Fruit fly (Drosophila melanogaster): ENCODE data around the gene CG31523.

CG31523 gene

DNA sequence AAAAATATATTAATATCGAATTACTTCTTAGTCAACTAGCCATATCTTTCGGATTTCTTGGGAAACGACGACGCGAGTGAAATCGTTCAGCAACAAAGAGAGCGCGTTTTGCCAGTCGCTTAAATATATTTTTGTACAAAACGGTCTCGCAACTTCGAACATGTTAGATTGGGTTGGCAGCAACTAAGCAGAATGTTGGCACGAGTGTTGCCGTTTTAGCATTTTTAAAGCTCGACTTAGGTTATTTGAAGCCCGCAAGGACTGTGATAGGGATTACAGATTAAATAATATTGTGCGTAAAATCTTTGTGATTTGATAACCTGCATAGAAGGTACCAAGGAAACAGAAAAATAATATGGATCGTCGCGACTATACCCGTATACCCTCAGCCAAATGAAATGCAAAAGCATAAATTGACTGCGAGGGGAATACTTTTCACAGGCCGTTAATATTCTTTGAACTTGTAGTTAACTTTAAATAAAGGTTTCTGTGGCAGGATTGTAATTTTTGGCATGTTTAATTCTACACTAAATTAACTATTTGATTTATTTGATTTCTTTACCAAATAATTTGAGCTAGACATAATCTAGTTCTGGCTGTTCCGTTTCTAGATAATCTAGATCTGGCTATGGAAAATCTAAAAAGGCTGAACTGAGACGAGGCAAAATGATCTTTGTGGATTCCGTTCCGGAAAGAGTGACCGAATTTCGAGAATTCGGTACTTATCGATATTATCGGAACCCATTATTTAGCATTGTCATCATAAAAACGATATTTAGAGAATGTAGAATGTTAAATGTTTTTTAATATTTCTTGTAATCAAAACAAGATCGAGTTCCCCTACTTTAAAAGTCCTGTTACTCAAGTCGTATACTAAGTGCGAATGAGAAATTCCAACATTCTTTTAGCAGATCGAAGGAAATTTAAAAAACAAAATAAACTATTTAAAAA, at the start of gene CG31523:
CG31523 (minus strand) TSS at position 170 of the 951 bp plus-strand sequence.
- TF ChIP-seq sv (GFP tag; optimal IDR thresholded peaks at IDR 0.05): no peak
- no peak for TF ChIP-seq CrebA (GFP tag; optimal IDR thresholded peaks at IDR 0.05; ENCODE audit: borderline replicate concordance)
- TF ChIP-seq HLH106 (tag; optimal IDR thresholded peaks at IDR 0.05): peak; percentile 13
- TF ChIP-seq Dif (GFP tag; optimal IDR thresholded peaks at IDR 0.05; ENCODE audit: partially characterized antibody): no peak
- TF ChIP-seq foxo (GFP tag; optimal IDR thresholded peaks at IDR 0.05): no peak
- TF ChIP-seq CG32264 (GFP tag; optimal IDR thresholded peaks at IDR 0.05): no peak
- TF ChIP-seq psq (GFP tag; optimal IDR thresholded peaks at IDR 0.05): no peak
- no peak for TF ChIP-seq Abd-B (GFP tag; optimal IDR thresholded peaks at IDR 0.05)
- TF ChIP-seq Rel (GFP tag; optimal IDR thresholded peaks at IDR 0.05): no peak
- no peak for TF ChIP-seq Rel (tag; optimal IDR thresholded peaks at IDR 0.05)
- TF ChIP-seq dsf (GFP tag; optimal IDR thresholded peaks at IDR 0.05; ENCODE audit: borderline replicate concordance): no peak
- TF ChIP-seq CG9705 (GFP tag; optimal IDR thresholded peaks at IDR 0.05): no peak
- TF ChIP-seq OdsH (GFP tag; optimal IDR thresholded peaks at IDR 0.05): no peak
- TF ChIP-seq Mio (GFP tag; optimal IDR thresholded peaks at IDR 0.05): no peak
- no peak for TF ChIP-seq N (GFP tag; optimal IDR thresholded peaks at IDR 0.05)
- TF ChIP-seq jim (GFP tag; optimal IDR thresholded peaks at IDR 0.05): no peak
- no peak for TF ChIP-seq lola (GFP tag; optimal IDR thresholded peaks at IDR 0.05)
- no peak for TF ChIP-seq Hr83 (GFP tag; optimal IDR thresholded peaks at IDR 0.05; ENCODE audit: poor library complexity, severe bottlenecking)
- no peak for TF ChIP-seq h (GFP tag; optimal IDR thresholded peaks at IDR 0.05)
- TF ChIP-seq dl (GFP tag; optimal IDR thresholded peaks at IDR 0.05; ENCODE audit: insufficient read depth in 1 of 2, partially characterized antibody in 2 of 2): no peak
- TF ChIP-seq br (GFP tag; optimal IDR thresholded peaks at IDR 0.05): no peak
- TF ChIP-seq GATAd (GFP tag; optimal IDR thresholded peaks at IDR 0.05): no peak
- TF ChIP-seq fru (GFP tag; optimal IDR thresholded peaks at IDR 0.05): no peak
- TF ChIP-seq sage (GFP tag; optimal IDR thresholded peaks at IDR 0.05): peak; percentile 1
- no peak for TF ChIP-seq tai (GFP tag; optimal IDR thresholded peaks at IDR 0.05)
- TF ChIP-seq Myc (optimal IDR thresholded peaks at IDR 0.05): peak; percentile 100
- TF ChIP-seq woc (GFP tag; optimal IDR thresholded peaks at IDR 0.05): peak; percentile 83
- TF ChIP-seq brk (GFP tag; optimal IDR thresholded peaks at IDR 0.05): peak; percentile 28

DNA sequence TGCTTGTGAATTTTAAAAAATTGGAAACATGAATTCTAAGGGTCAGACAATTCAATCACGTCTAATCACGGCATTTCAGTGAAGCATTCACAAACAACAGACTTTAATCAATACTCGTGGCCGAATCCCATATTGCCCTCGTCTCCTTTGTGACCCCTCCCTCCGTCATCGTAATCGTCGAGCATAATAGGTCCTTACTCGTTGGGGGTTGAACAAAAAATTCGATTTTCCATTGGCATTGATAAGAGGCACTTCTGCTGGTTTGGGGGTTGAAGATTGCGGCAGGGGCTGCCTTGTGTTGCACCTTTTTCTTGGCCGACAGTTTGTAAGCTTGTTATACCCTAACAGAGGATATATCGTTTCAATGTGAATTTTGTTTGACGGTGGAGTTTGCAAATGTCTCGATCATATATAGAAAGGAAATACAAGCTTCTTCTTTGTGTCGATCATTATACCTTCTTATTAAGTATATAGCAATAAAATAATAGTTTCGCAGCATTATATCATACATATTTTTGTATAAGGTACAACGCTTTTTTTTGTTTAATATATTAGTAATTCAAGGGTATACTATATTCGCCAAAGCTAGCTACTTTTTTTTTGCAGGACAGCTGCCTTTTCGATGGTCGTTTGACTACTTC, 45.3 kb upstream of the CG31523 start:
- TF ChIP-seq Myc (optimal IDR thresholded peaks at IDR 0.05) (no peak), foxo (GFP tag; optimal IDR thresholded peaks at IDR 0.05) (no peak), ey (GFP tag; optimal IDR thresholded peaks at IDR 0.05) (no peak), woc (GFP tag; optimal IDR thresholded peaks at IDR 0.05) (no peak), CG32264 (GFP tag; optimal IDR thresholded peaks at IDR 0.05) (no peak)

DNA sequence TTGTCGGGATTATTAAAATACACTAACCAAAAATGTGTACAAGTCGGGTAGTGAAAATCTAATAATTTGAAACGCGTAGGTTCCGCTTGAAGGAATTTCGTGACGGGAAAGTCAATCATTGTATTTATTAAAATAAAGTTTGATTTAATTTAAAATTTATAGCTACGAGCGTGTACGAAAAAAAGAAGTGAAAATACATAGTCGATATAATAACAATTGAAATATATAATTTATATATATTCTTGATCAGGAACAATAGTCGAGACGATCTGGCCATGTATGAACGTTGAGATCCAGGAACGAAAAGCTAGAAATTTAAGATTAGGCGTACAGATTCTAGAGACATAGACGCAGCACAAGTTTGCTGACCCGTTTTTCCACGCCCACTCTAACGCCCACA, 27.3 kb upstream of the CG31523 start, which contains the start of gene CG34425:
CG34425 (minus strand) TSS at position 101 of the 400 bp plus-strand sequence.
- TF ChIP-seq sv (GFP tag; optimal IDR thresholded peaks at IDR 0.05) (no peak), lola (GFP tag; optimal IDR thresholded peaks at IDR 0.05) (no peak), usp (GFP tag; optimal IDR thresholded peaks at IDR 0.05) (no peak), brk (GFP tag; optimal IDR thresholded peaks at IDR 0.05) (no peak), sage (GFP tag; optimal IDR thresholded peaks at IDR 0.05) (no peak), dmrt93B (GFP tag; optimal IDR thresholded peaks at IDR 0.05) (no peak), tai (GFP tag; optimal IDR thresholded peaks at IDR 0.05) (no peak), woc (GFP tag; optimal IDR thresholded peaks at IDR 0.05) (no peak), Mio (GFP tag; optimal IDR thresholded peaks at IDR 0.05) (no peak), CrebA (GFP tag; optimal IDR thresholded peaks at IDR 0.05; ENCODE audit: borderline replicate concordance) (no peak), Rel (GFP tag; optimal IDR thresholded peaks at IDR 0.05) (no peak), Rel (tag; optimal IDR thresholded peaks at IDR 0.05) (no peak), Hr83 (GFP tag; optimal IDR thresholded peaks at IDR 0.05; ENCODE audit: poor library complexity, severe bottlenecking) (no peak), Hnf4 (GFP tag; optimal IDR thresholded peaks at IDR 0.05) (no peak), h (GFP tag; optimal IDR thresholded peaks at IDR 0.05) (no peak), Dfd (GFP tag; optimal IDR thresholded peaks at IDR 0.05) (no peak), dl (GFP tag; optimal IDR thresholded peaks at IDR 0.05; ENCODE audit: insufficient read depth in 1 of 2, partially characterized antibody in 2 of 2) (no peak), pan (optimal IDR thresholded peaks at IDR 0.05) (no peak), Hr78 (GFP tag; optimal IDR thresholded peaks at IDR 0.05) (no peak)
